Worm (Caenorhabditis elegans) whole organism, L1 larva: Measurements from ENCODE around the gene plep-1.

Experiments used
- C04F5.9 ChIP-seq: sonication (generic microtip); optimal IDR thresholded peaks from 2 replicates; lab custom pipeline; 2016; ENCODE audit warnings: missing genetic modification characterization, missing compliant biosample characterization
- F16B12.6 ChIP-seq: fragments of 150-350 bp; optimal IDR thresholded peaks from 2 replicates; lab custom pipeline; 2014; ENCODE audit warnings: missing biosample characterization, missing genetic modification characterization
- Y116A8C.19 ChIP-seq: sonication (generic microtip); optimal IDR thresholded peaks from 2 replicates; lab custom pipeline; 2016; ENCODE audit warnings: missing compliant biosample characterization, missing genetic modification characterization, borderline replicate concordance
- ceh-90 ChIP-seq: sonication (generic microtip); optimal IDR thresholded peaks from 2 replicates; lab custom pipeline; 2016; ENCODE audit warnings: missing genetic modification characterization, missing compliant biosample characterization
- ces-1 ChIP-seq: fragments of 150-350 bp; optimal IDR thresholded peaks from 2 replicates; lab custom pipeline; 2014; ENCODE audit warnings: missing biosample characterization, missing genetic modification reagents, missing genetic modification characterization
- dpl-1 ChIP-seq, 3 experiments: fragments of 150-350 bp in 2 of 3; sonication (generic microtip) in 1 of 3; optimal IDR thresholded peaks; 2 replicates each; lab custom pipeline; 2014 to 2017; ENCODE audit warnings: missing biosample characterization in 3 of 3, missing genetic modification characterization in 3 of 3, missing genetic modification reagents in 3 of 3
- efl-1 ChIP-seq, 4 experiments: fragments of 150-350 bp; optimal IDR thresholded peaks in 3 of 4; peaks in 1 of 4; 1 replicate in 1 of 4; 2 replicates in 3 of 4; lab custom pipeline; 2014; ENCODE audit warnings: missing biosample characterization in 2 of 4, missing genetic modification characterization in 2 of 4, missing genetic modification reagents in 2 of 4
- efl-3 ChIP-seq: fragments of 200-800 bp; sonication (Bioruptor generic); optimal IDR thresholded peaks from 2 replicates; lab custom pipeline; 2018; ENCODE audit warnings: mild to moderate bottlenecking, missing genetic modification characterization, missing compliant biosample characterization
- elt-3 ChIP-seq, 6 experiments: fragments of 150-350 bp in 1 of 6; sonication (generic microtip); optimal IDR thresholded peaks; 2 replicates each; lab custom pipeline; 2017 to 2018; ENCODE audit warnings: missing biosample characterization in 6 of 6, missing genetic modification characterization in 6 of 6, inconsistent platforms in 1 of 6
- ets-5 ChIP-seq: fragments of 200-800 bp; sonication (Bioruptor generic); IDR thresholded peaks from 2 replicates; pipeline ENCODE4 v1.3.6; 2022; ENCODE audit warnings: missing genetic modification characterization, missing compliant biosample characterization
- fkh-8 ChIP-seq: sonication (generic microtip); optimal IDR thresholded peaks from 2 replicates; lab custom pipeline; 2016; ENCODE audit warnings: mild to moderate bottlenecking, missing genetic modification characterization, missing compliant biosample characterization
- fos-1 ChIP-seq: fragments of 150-350 bp; optimal IDR thresholded peaks from 2 replicates; lab custom pipeline; 2014; ENCODE audit warnings: missing biosample characterization, missing genetic modification characterization
- grh-1 ChIP-seq: fragments of 200-800 bp; sonication (Bioruptor generic); IDR thresholded peaks from 2 replicates; pipeline ENCODE4 v1.3.6; 2022; ENCODE audit warnings: missing genetic modification reagents, missing genetic modification characterization, missing compliant biosample characterization
- irx-1 ChIP-seq: sonication (generic microtip); optimal IDR thresholded peaks from 2 replicates; lab custom pipeline; 2016; ENCODE audit warnings: missing genetic modification characterization, missing compliant biosample characterization
- isw-1 ChIP-seq: fragments of 200-800 bp; sonication (Bioruptor generic); IDR thresholded peaks from 2 replicates; pipeline ENCODE4 v1.3.6; 2022; ENCODE audit warnings: missing genetic modification characterization, missing compliant biosample characterization
- lin-13 ChIP-seq: fragments of 150-350 bp; optimal IDR thresholded peaks from 2 replicates; lab custom pipeline; 2014; ENCODE audit warnings: missing biosample characterization, missing genetic modification reagents, missing genetic modification characterization
- lin-14 ChIP-seq: fragments of 200-800 bp; sonication (Bioruptor generic); optimal IDR thresholded peaks from 2 replicates; lab custom pipeline; 2018; ENCODE audit warnings: mild to moderate bottlenecking, missing genetic modification characterization, moderate library complexity, missing compliant biosample characterization
- lin-15B ChIP-seq: fragments of 150-350 bp; sonication (generic microtip); optimal IDR thresholded peaks from 3 replicates; lab custom pipeline; 2014; ENCODE audit warnings: missing biosample characterization, missing genetic modification characterization
- lin-39 ChIP-seq: fragments of 150-350 bp; optimal IDR thresholded peaks from 2 replicates; lab custom pipeline; 2014; ENCODE audit warnings: missing biosample characterization, missing genetic modification reagents, missing genetic modification characterization
- lsy-2 ChIP-seq, 2 experiments: fragments of 150-350 bp; optimal IDR thresholded peaks; 2 replicates each; lab custom pipeline; 2014; ENCODE audit warnings: missing biosample characterization in 2 of 2, missing genetic modification characterization in 2 of 2
- mab-9 ChIP-seq: fragments of 200-800 bp; sonication (Bioruptor generic); IDR thresholded peaks from 2 replicates; pipeline ENCODE4 v1.3.6; 2022; ENCODE audit warnings: missing genetic modification reagents, missing genetic modification characterization, missing compliant biosample characterization
- mdl-1 ChIP-seq, 2 experiments: fragments of 150-350 bp; optimal IDR thresholded peaks; 2 replicates each; lab custom pipeline; 2014 to 2017; ENCODE audit warnings: missing biosample characterization in 2 of 2, missing genetic modification characterization in 2 of 2, inconsistent platforms in 1 of 2
- mep-1 ChIP-seq: fragments of 150-350 bp; optimal IDR thresholded peaks from 2 replicates; lab custom pipeline; 2014; ENCODE audit warnings: missing biosample characterization, missing genetic modification characterization
- nhr-71 ChIP-seq: sonication (generic microtip); optimal IDR thresholded peaks from 2 replicates; lab custom pipeline; 2016; ENCODE audit warnings: mild to moderate bottlenecking, missing genetic modification characterization, moderate library complexity, missing compliant biosample characterization
- nhr-76 ChIP-seq: sonication (generic microtip); optimal IDR thresholded peaks from 2 replicates; lab custom pipeline; 2017; ENCODE audit warnings: missing biosample characterization, missing genetic modification characterization
- nhr-77 ChIP-seq: fragments of 150-350 bp; optimal IDR thresholded peaks from 2 replicates; lab custom pipeline; 2014; ENCODE audit warnings: missing biosample characterization, missing genetic modification characterization
- nhr-84 ChIP-seq: sonication (generic microtip); optimal IDR thresholded peaks from 2 replicates; lab custom pipeline; 2017; ENCODE audit warnings: missing biosample characterization, missing genetic modification characterization
- nhr-85 ChIP-seq: sonication (generic microtip); peaks from one replicate; lab custom pipeline; 2016; ENCODE audit warnings: missing genetic modification characterization, inconsistent platforms, missing compliant biosample characterization
- nhr-90 ChIP-seq: sonication (generic microtip); optimal IDR thresholded peaks from 2 replicates; lab custom pipeline; 2016; ENCODE audit warnings: mild to moderate bottlenecking, missing genetic modification characterization, missing compliant biosample characterization; ENCODE audit not compliant: poor library complexity
- pag-3 ChIP-seq: sonication (generic microtip); optimal IDR thresholded peaks from 2 replicates; lab custom pipeline; 2017; ENCODE audit warnings: missing genetic modification characterization, mild to moderate bottlenecking, missing compliant biosample characterization, antibody characterized with exemption, borderline replicate concordance; ENCODE audit not compliant: insufficient read depth
- pqm-1 ChIP-seq: sonication (generic microtip); optimal IDR thresholded peaks from 3 replicates; lab custom pipeline; 2017; ENCODE audit warnings: missing biosample characterization, missing genetic modification characterization
- sptf-1 ChIP-seq: fragments of 150-350 bp; optimal IDR thresholded peaks from 2 replicates; lab custom pipeline; 2014; ENCODE audit warnings: missing biosample characterization, missing genetic modification characterization
- sup-37 ChIP-seq: fragments of 200-800 bp; sonication (Bioruptor generic); optimal IDR thresholded peaks from 2 replicates; lab custom pipeline; 2018; ENCODE audit warnings: mild to moderate bottlenecking, missing genetic modification characterization, missing compliant biosample characterization
- tbx-2 ChIP-seq: sonication (generic microtip); optimal IDR thresholded peaks from 2 replicates; lab custom pipeline; 2016; ENCODE audit warnings: missing genetic modification characterization, missing compliant biosample characterization
- tlp-1 ChIP-seq: fragments of 150-350 bp; optimal IDR thresholded peaks from 2 replicates; lab custom pipeline; 2014; ENCODE audit warnings: missing biosample characterization, missing genetic modification characterization
- unc-86 ChIP-seq: sonication (generic microtip); optimal IDR thresholded peaks from 2 replicates; lab custom pipeline; 2016; ENCODE audit warnings: missing genetic modification characterization, missing compliant biosample characterization
- xbp-1 ChIP-seq: sonication (generic microtip); optimal IDR thresholded peaks from 2 replicates; lab custom pipeline; 2016; ENCODE audit warnings: missing genetic modification characterization, missing compliant biosample characterization
- ztf-4 ChIP-seq: fragments of 150-350 bp; optimal IDR thresholded peaks from 2 replicates; lab custom pipeline; 2014; ENCODE audit warnings: missing biosample characterization, missing genetic modification characterization

plep-1 gene

DNA sequence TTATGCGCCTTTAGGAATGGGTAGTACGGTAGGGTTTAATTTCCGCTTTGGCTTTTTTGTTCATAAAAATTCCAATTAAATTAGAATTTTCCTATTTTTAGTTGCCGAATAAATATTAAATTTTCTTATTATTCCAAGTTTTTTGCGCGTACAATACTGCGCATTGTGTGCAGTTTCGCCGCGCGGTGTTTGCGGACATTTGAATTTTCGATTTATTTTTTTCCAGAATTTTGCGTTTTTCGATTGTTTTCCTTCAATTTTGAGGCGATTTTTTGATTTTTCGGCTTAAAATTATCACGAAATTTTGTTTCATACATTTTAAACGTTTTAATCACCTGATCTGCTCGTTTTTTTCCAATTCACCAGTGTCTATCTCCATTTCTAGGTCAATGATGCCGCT, 10.9 kb upstream of the plep-1 start, which contains the start of gene H20J04.6 (continued):
- no peak for TF ChIP-seq nhr-76 (tag; lab: Kevin White, UChicago)
- no peak for TF ChIP-seq ztf-4 (tag; lab: Kevin White, UChicago)
- TF ChIP-seq sptf-1, result no peak
- no peak for TF ChIP-seq tlp-1
- TF ChIP-seq lin-13, result no peak
- peak; percentile 7 for TF ChIP-seq unc-86 (tag; lab: Kevin White, UChicago)
- peak; percentile 48 for TF ChIP-seq lsy-2 (tag; optimal IDR thresholded peaks at IDR 0.05; lab: Kevin White, UChicago)
- TF ChIP-seq nhr-84 (tag; lab: Kevin White, UChicago), result no peak
- TF ChIP-seq grh-1 (GFP tag; lab: Robert Waterston, UW), result no peak
- TF ChIP-seq C04F5.9 (tag; lab: Kevin White, UChicago), result peak; percentile 29
- no peak for TF ChIP-seq lin-14
- no peak for TF ChIP-seq sup-37 (GFP tag; lab: Kevin White, UChicago)
- no peak for TF ChIP-seq lin-39
- TF ChIP-seq lin-15B (tag; lab: Kevin White, UChicago), result no peak
- peak; percentile 47 for TF ChIP-seq mep-1 (tag; lab: Kevin White, UChicago)
- peak; percentile 16 for TF ChIP-seq nhr-90 (tag; lab: Kevin White, UChicago)
- TF ChIP-seq dpl-1 (GFP tag; optimal IDR thresholded peaks at IDR 0.05; lab: Kevin White, UChicago), result peak; percentile 24 to 60 (median 44)
- TF ChIP-seq irx-1, result peak; percentile 3
- TF ChIP-seq xbp-1, result peak; percentile 17
- no peak for TF ChIP-seq pqm-1
- TF ChIP-seq ceh-90, result no peak

DNA sequence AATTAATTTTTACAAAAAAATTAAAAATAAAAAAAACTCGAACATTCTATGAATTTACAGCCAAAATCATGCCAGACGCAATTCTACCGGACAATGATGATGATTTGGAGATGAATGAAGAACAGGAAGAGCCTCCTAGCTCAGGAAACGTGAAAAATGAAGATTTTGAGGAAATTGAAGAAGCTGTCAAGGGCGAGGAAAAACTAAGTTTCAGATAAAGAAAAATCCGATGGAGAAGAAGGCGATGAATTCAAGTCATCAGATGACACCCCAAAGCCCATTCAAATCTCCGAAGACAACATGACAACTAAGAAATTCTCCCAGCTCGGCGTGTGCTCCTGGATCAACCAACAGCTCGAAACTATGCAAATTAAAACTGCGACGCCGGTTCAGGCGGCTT, 9.8 kb upstream of the plep-1 start, which contains the start of gene Y52E8A.1:
TSS of gene Y52E8A.1 (plus strand) at position 301 of the 400 bp plus-strand sequence.
- TF ChIP-seq mab-9 (no peak), efl-3 (GFP tag; lab: Kevin White, UChicago) (no peak), mdl-1 (tag; optimal IDR thresholded peaks at IDR 0.05; lab: Kevin White, UChicago) (no peak), ztf-4 (tag; lab: Kevin White, UChicago) (no peak), tbx-2 (no peak), ets-5 (GFP tag; lab: Robert Waterston, UW) (no peak), fos-1 (tag; lab: Kevin White, UChicago) (no peak), nhr-85 (no peak), elt-3 (tag; optimal IDR thresholded peaks at IDR 0.05; lab: Kevin White, UChicago) (no peak), nhr-77 (tag; lab: Kevin White, UChicago) (no peak), ces-1 (no peak), mep-1 (tag; lab: Kevin White, UChicago) (no peak), ceh-90 (no peak), fkh-8 (tag; lab: Kevin White, UChicago) (no peak), isw-1 (GFP tag; lab: Robert Waterston, UW) (no peak), lin-39 (no peak), nhr-71 (no peak), Y116A8C.19 (tag; lab: Kevin White, UChicago) (no peak), lin-14 (no peak), F16B12.6 (tag; lab: Kevin White, UChicago) (no peak)

DNA sequence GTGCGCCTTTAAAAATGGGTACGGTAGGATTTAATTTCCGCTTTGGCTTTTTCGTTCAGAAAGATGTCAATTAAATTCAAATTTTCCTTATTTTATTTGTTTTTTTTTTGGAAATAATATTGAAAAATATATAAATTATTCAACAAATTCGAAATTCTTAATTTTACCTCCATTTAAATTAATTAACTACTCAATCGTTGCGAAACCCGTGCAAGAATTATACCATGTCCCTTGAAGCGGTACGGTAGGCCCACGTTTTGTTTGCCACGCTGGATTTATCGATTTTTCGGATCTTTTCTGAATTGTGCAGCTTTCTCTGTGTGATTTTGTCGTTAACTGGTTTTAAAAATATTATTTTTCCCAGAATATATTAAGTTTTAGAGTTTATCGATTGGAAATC, 8.4 kb upstream of the plep-1 start, which contains the start of gene Y52E8A.2:
TSS of gene Y52E8A.2 (plus strand) at position 382 of the 400 bp plus-strand sequence.
- TF ChIP-seq pag-3 (no peak), efl-1 (optimal IDR thresholded peaks at IDR 0.05; lab: Kevin White, UChicago) (no peak), efl-1 (GFP tag; optimal IDR thresholded peaks at IDR 0.05 in 1 of 2; lab: Kevin White, UChicago) (peak in 1 of 2 experiments; percentile 32)

DNA sequence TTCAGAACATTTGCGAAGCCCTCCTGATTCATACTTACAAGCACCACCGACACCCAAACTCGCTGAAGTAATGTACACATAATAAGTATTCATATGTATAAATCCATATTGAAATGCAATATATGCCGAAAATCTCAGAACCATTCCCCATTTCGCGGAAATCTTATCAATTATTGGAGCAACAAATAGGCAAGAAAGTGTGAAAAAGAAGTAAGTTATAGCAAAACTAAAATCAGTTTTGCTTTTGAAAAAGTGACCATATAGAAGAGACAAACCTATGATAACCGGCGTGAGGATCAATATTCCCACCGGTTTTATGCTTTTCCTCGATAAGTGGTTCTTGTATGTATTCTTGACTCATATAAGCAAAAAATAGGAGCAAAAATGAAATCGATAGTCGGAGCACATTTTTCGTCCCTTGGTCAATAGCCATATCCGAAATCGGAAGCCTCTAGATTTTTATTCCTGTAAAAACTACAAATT, 7.6 kb upstream of the plep-1 start, which contains the start of gene Y52E8A.6:
TSS of gene Y52E8A.6 (minus strand) at position 433 of the 483 bp plus-strand sequence.
- no peak for TF ChIP-seq lin-39
- TF ChIP-seq dpl-1 (GFP tag; optimal IDR thresholded peaks at IDR 0.05; lab: Kevin White, UChicago), result no peak
